Worm (Caenorhabditis elegans) whole organism, L4 larva: ENCODE measurements around the gene F45E1.2.

Source experiments
- D1046.2 ChIP-seq: fragments of 200-800 bp; sonication (Bioruptor generic); IDR thresholded peaks from 2 replicates; pipeline ENCODE4 v1.3.6; 2022; ENCODE audit warnings: missing genetic modification characterization, missing compliant biosample characterization
- F10B5.3 ChIP-seq: sonication (generic microtip); optimal IDR thresholded peaks from 2 replicates; lab custom pipeline; 2016; ENCODE audit warnings: mild to moderate bottlenecking, missing genetic modification characterization, missing compliant biosample characterization
- F44E2.7 ChIP-seq: fragments of 200-800 bp; sonication (Bioruptor generic); IDR thresholded peaks from 2 replicates; pipeline ENCODE4 v2.1.2; 2022; ENCODE audit warnings: missing genetic modification characterization, missing compliant biosample characterization
- R02D3.7 ChIP-seq: fragments of 150-350 bp; sonication (generic microtip); optimal IDR thresholded peaks from 3 replicates; lab custom pipeline; 2014; ENCODE audit warnings: missing biosample characterization, missing genetic modification characterization
- T20F7.1 ChIP-seq: fragments of 200-800 bp; sonication (Bioruptor generic); optimal IDR thresholded peaks from 2 replicates; lab custom pipeline; 2018; ENCODE audit warnings: mild to moderate bottlenecking, missing genetic modification characterization, missing compliant biosample characterization
- T26A8.4 ChIP-seq: fragments of 200-800 bp; sonication (Bioruptor generic); IDR thresholded peaks from 2 replicates; pipeline ENCODE4 v1.3.6; 2022; ENCODE audit warnings: missing genetic modification characterization, missing compliant biosample characterization
- Y105C5A.15 ChIP-seq: fragments of 200-800 bp; sonication (Bioruptor generic); IDR thresholded peaks from 2 replicates; pipeline ENCODE4 v1.3.6; 2022; ENCODE audit warnings: missing genetic modification characterization, missing compliant biosample characterization
- ZK546.5 ChIP-seq, 2 experiments: sonication (generic microtip); optimal IDR thresholded peaks; 2 replicates each; lab custom pipeline; 2017; ENCODE audit warnings: missing biosample characterization in 2 of 2, missing genetic modification characterization in 2 of 2
- aha-1 ChIP-seq: fragments of 150-350 bp; peaks from one replicate; lab custom pipeline; 2014; ENCODE audit warnings: missing biosample characterization, missing genetic modification characterization
- aly-2 ChIP-seq: sonication (generic microtip); optimal IDR thresholded peaks from 2 replicates; lab custom pipeline; 2018; ENCODE audit warnings: missing biosample characterization, missing genetic modification characterization
- ceh-82 ChIP-seq: sonication (generic microtip); optimal IDR thresholded peaks from 2 replicates; lab custom pipeline; 2017; ENCODE audit warnings: missing biosample characterization, missing genetic modification characterization
- ces-1 ChIP-seq: fragments of 150-350 bp; sonication (generic microtip); optimal IDR thresholded peaks from 4 replicates; lab custom pipeline; 2014; ENCODE audit warnings: missing biosample characterization, missing genetic modification reagents, missing genetic modification characterization
- daf-16 ChIP-seq, 3 experiments: sonication (generic microtip); optimal IDR thresholded peaks; 2 replicates each; lab custom pipeline; 2016 to 2017; ENCODE audit warnings: missing genetic modification characterization in 3 of 3, missing genetic modification reagents in 3 of 3, mild to moderate bottlenecking in 2 of 3, missing compliant biosample characterization in 2 of 3, missing biosample characterization in 1 of 3, moderate library complexity in 1 of 3
- daf-19 ChIP-seq: fragments of 200-800 bp; sonication (Bioruptor generic); conservative IDR thresholded peaks from 2 replicates; pipeline ENCODE4 v1.3.6; 2022; ENCODE audit warnings: missing genetic modification characterization, missing compliant biosample characterization
- dmd-6 ChIP-seq: fragments of 200-800 bp; sonication (Bioruptor generic); IDR thresholded peaks from 2 replicates; pipeline ENCODE4 v1.3.6; 2022; ENCODE audit warnings: missing genetic modification reagents, missing genetic modification characterization, missing compliant biosample characterization
- dmd-8 ChIP-seq: fragments of 200-800 bp; sonication (Bioruptor generic); IDR thresholded peaks from 2 replicates; pipeline ENCODE4 v1.3.6; 2022; ENCODE audit warnings: missing genetic modification characterization, missing compliant biosample characterization
- dmd-9 ChIP-seq: fragments of 200-800 bp; sonication (Bioruptor generic); IDR thresholded peaks from 2 replicates; pipeline ENCODE4 v1.3.6; 2022; ENCODE audit warnings: missing genetic modification reagents, missing genetic modification characterization, missing compliant biosample characterization
- dpl-1 ChIP-seq: fragments of 150-350 bp; optimal IDR thresholded peaks from 2 replicates; lab custom pipeline; 2014; ENCODE audit warnings: missing biosample characterization, missing genetic modification reagents, missing genetic modification characterization
- dve-1 ChIP-seq: sonication (generic microtip); optimal IDR thresholded peaks from 2 replicates; lab custom pipeline; 2017; ENCODE audit warnings: antibody characterized with exemption, mild to moderate bottlenecking, missing genetic modification characterization, missing compliant biosample characterization; ENCODE audit not compliant: insufficient read depth
- fos-1 ChIP-seq: fragments of 150-350 bp; optimal IDR thresholded peaks from 2 replicates; lab custom pipeline; 2014; ENCODE audit warnings: missing biosample characterization, missing genetic modification characterization
- hif-1 ChIP-seq, 2 experiments: sonication (generic microtip); optimal IDR thresholded peaks; 2 replicates each; lab custom pipeline; 2016 to 2017; ENCODE audit warnings: missing compliant biosample characterization in 2 of 2, missing genetic modification characterization in 2 of 2, missing genetic modification reagents in 2 of 2, missing genotype in 2 of 2, mild to moderate bottlenecking in 1 of 2
- hlh-11 ChIP-seq: fragments of 200-800 bp; sonication (Bioruptor generic); optimal IDR thresholded peaks from 2 replicates; lab custom pipeline; 2018; ENCODE audit warnings: mild to moderate bottlenecking, missing genetic modification characterization, missing compliant biosample characterization
- hlh-30 ChIP-seq: sonication (generic microtip); optimal IDR thresholded peaks from 2 replicates; lab custom pipeline; 2017; ENCODE audit warnings: antibody characterized with exemption, mild to moderate bottlenecking, missing genetic modification characterization, missing compliant biosample characterization; ENCODE audit not compliant: insufficient read depth
- lin-29 ChIP-seq: fragments of 200-800 bp; sonication (Bioruptor generic); IDR thresholded peaks from 2 replicates; pipeline ENCODE4 v1.3.6; 2022; ENCODE audit warnings: missing genetic modification reagents, missing genetic modification characterization, missing compliant biosample characterization
- lir-3 ChIP-seq: sonication (generic microtip); optimal IDR thresholded peaks from 2 replicates; lab custom pipeline; 2016; ENCODE audit warnings: mild to moderate bottlenecking, missing genetic modification characterization, missing compliant biosample characterization
- mes-2 ChIP-seq: sonication (generic microtip); optimal IDR thresholded peaks from 2 replicates; lab custom pipeline; 2016; ENCODE audit warnings: missing genotype, mild to moderate bottlenecking, missing genetic modification characterization, missing compliant biosample characterization; ENCODE audit not compliant: poor library complexity, severe bottlenecking
- nhr-111 ChIP-seq: fragments of 200-800 bp; sonication (Bioruptor generic); optimal IDR thresholded peaks from 2 replicates; lab custom pipeline; 2018; ENCODE audit warnings: mild to moderate bottlenecking, missing genetic modification characterization, missing compliant biosample characterization
- nhr-237 ChIP-seq: sonication (generic microtip); optimal IDR thresholded peaks from 2 replicates; lab custom pipeline; 2017; ENCODE audit warnings: missing biosample characterization, missing genetic modification characterization
- nhr-28 ChIP-seq: fragments of 150-350 bp; optimal IDR thresholded peaks from 2 replicates; lab custom pipeline; 2014; ENCODE audit warnings: missing biosample characterization, missing genetic modification characterization
- nhr-42 ChIP-seq: fragments of 200-800 bp; sonication (Bioruptor generic); IDR thresholded peaks from 2 replicates; pipeline ENCODE4 v1.3.6; 2022; ENCODE audit warnings: missing genetic modification characterization, missing compliant biosample characterization
- nhr-48 ChIP-seq: sonication (generic microtip); optimal IDR thresholded peaks from 2 replicates; lab custom pipeline; 2016; ENCODE audit warnings: mild to moderate bottlenecking, missing genetic modification characterization, missing compliant biosample characterization
- pqm-1 ChIP-seq: sonication (generic microtip); optimal IDR thresholded peaks from 2 replicates; lab custom pipeline; 2017; ENCODE audit warnings: missing biosample characterization, missing genetic modification characterization
- saeg-2 ChIP-seq: fragments of 200-800 bp; sonication (Bioruptor generic); IDR thresholded peaks from 2 replicates; pipeline ENCODE4 v1.3.6; 2022; ENCODE audit warnings: missing genetic modification reagents, missing genetic modification characterization, missing compliant biosample characterization
- snpc-1.2 ChIP-seq: fragments of 200-800 bp; sonication (Bioruptor generic); IDR thresholded peaks from 2 replicates; pipeline ENCODE4 v1.3.6; 2022; ENCODE audit warnings: missing genetic modification reagents, missing genetic modification characterization, missing compliant biosample characterization
- snpc-4 ChIP-seq: fragments of 150-350 bp; optimal IDR thresholded peaks from 2 replicates; lab custom pipeline; 2014; ENCODE audit warnings: missing biosample characterization, missing genetic modification characterization
- spr-1 ChIP-seq: sonication (generic microtip); optimal IDR thresholded peaks from 2 replicates; lab custom pipeline; 2016; ENCODE audit warnings: mild to moderate bottlenecking, missing genetic modification characterization, missing compliant biosample characterization
- spr-3 ChIP-seq: fragments of 200-800 bp; sonication (Bioruptor generic); optimal IDR thresholded peaks from 2 replicates; lab custom pipeline; 2018; ENCODE audit warnings: mild to moderate bottlenecking, missing genetic modification characterization, missing compliant biosample characterization
- tag-97 ChIP-seq: fragments of 200-800 bp; sonication (Bioruptor generic); IDR thresholded peaks from 2 replicates; pipeline ENCODE4 v1.3.6; 2022; ENCODE audit warnings: missing genetic modification characterization, missing compliant biosample characterization
- tra-1 ChIP-seq: fragments of 200-800 bp; sonication (Bioruptor generic); IDR thresholded peaks from 2 replicates; pipeline ENCODE4 v1.3.6; 2022; ENCODE audit warnings: missing genetic modification reagents, missing genetic modification characterization, missing compliant biosample characterization
- unc-39 ChIP-seq: sonication (generic microtip); optimal IDR thresholded peaks from 2 replicates; lab custom pipeline; 2017; ENCODE audit warnings: missing biosample characterization, missing genetic modification characterization
- unc-62 ChIP-seq, 3 experiments: fragments of 150-350 bp in 1 of 3; sonication (generic microtip); optimal IDR thresholded peaks in 2 of 3; peaks in 1 of 3; 1 replicate in 1 of 3; 2 replicates in 2 of 3; lab custom pipeline; 2014 to 2017; ENCODE audit warnings: missing biosample characterization in 3 of 3, missing genetic modification characterization in 3 of 3, missing genetic modification reagents in 3 of 3, missing genotype in 1 of 3
- vab-7 ChIP-seq: fragments of 200-800 bp; sonication (Bioruptor generic); IDR thresholded peaks from 2 replicates; pipeline ENCODE4 v1.3.6; 2022; ENCODE audit warnings: missing genetic modification reagents, missing genetic modification characterization, missing compliant biosample characterization
- zag-1 ChIP-seq: fragments of 150-350 bp; optimal IDR thresholded peaks from 2 replicates; lab custom pipeline; 2014; ENCODE audit warnings: missing biosample characterization, missing genetic modification characterization
- zfp-2 ChIP-seq: sonication (generic microtip); optimal IDR thresholded peaks from 2 replicates; lab custom pipeline; 2016; ENCODE audit warnings: mild to moderate bottlenecking, missing genetic modification characterization, missing compliant biosample characterization
- zip-11 ChIP-seq: fragments of 200-800 bp; sonication (Bioruptor generic); IDR thresholded peaks from 2 replicates; pipeline ENCODE4 v1.3.6; 2022; ENCODE audit warnings: missing genetic modification characterization, missing compliant biosample characterization
- ztf-11 ChIP-seq: fragments of 150-350 bp; optimal IDR thresholded peaks from 2 replicates; lab custom pipeline; 2014; ENCODE audit warnings: missing biosample characterization, missing genetic modification characterization
- ztf-7 ChIP-seq: fragments of 150-350 bp; optimal IDR thresholded peaks from 2 replicates; lab custom pipeline; 2014; ENCODE audit warnings: missing biosample characterization, missing genetic modification characterization

The F45E1.2 gene

ce11 chrX:7984742-7985141 lies 18.8 kb upstream of the F45E1.2 start:
- TF ChIP-seq dve-1 = peak; percentile 37
- no peak for TF ChIP-seq F10B5.3 (tag; lab: Kevin White, UChicago)
- TF ChIP-seq spr-1 = no peak
- TF ChIP-seq tag-97 = no peak
- no peak for TF ChIP-seq hlh-30
- TF ChIP-seq T20F7.1 (GFP tag; lab: Kevin White, UChicago) = no peak
- TF ChIP-seq daf-16 (GFP tag; optimal IDR thresholded peaks at IDR 0.05; lab: Kevin White, UChicago) = no peak
- peak; percentile 48 for TF ChIP-seq daf-16 (tag; optimal IDR thresholded peaks at IDR 0.05; lab: Kevin White, UChicago)
- TF ChIP-seq D1046.2 = no peak
- no peak for TF ChIP-seq Y105C5A.15 (GFP tag; lab: Robert Waterston, UW)

ce11 chrX:7985495-7986029 lies 18.0 kb upstream of the F45E1.2 start, which contains the start of gene F45E1.4:
TSS of gene F45E1.4 (plus strand) at chrX:7985979.
- TF ChIP-seq nhr-48 (peak; percentile 44), unc-62 (GFP tag; optimal IDR thresholded peaks at IDR 0.05 in 1 of 2; lab: Kevin White, UChicago) (peak in 1 of 2 experiments; percentile 82), unc-62 (tag; optimal IDR thresholded peaks at IDR 0.05; lab: Kevin White, UChicago) (no peak), daf-16 (GFP tag; optimal IDR thresholded peaks at IDR 0.05; lab: Kevin White, UChicago) (no peak), daf-16 (tag; optimal IDR thresholded peaks at IDR 0.05; lab: Kevin White, UChicago) (peak; percentile 3), nhr-28 (peak; percentile 17), dmd-6 (GFP tag; lab: Robert Waterston, UW) (peak; percentile 28; the same call in 1 of the 2 replicates), R02D3.7 (tag; lab: Kevin White, UChicago) (no peak), hlh-11 (tag; lab: Kevin White, UChicago) (peak; percentile 30), fos-1 (tag; lab: Kevin White, UChicago) (no peak), snpc-1.2 (GFP tag; lab: Robert Waterston, UW) (no peak)
- TF ChIP-seq, all 104 proteins: peak for 6

- TF ChIP-seq dmd-9 (GFP tag; lab: Robert Waterston, UW) = no peak
- no peak for TF ChIP-seq vab-7
- TF ChIP-seq dpl-1 (GFP tag; lab: Kevin White, UChicago) = no peak
- no peak for TF ChIP-seq ZK546.5 (tag; optimal IDR thresholded peaks at IDR 0.05; lab: Kevin White, UChicago)
- no peak for TF ChIP-seq unc-39 (tag; lab: Kevin White, UChicago)
- peak; percentile 3 for TF ChIP-seq pqm-1 (tag; lab: Kevin White, UChicago)
- no peak for TF ChIP-seq spr-1
- no peak for TF ChIP-seq daf-19 (GFP tag; lab: Robert Waterston, UW)
- no peak; the same call in 1 of the 2 replicates for TF ChIP-seq tra-1
- TF ChIP-seq saeg-2 = peak; percentile 71; the same call in 1 of the 2 replicates
- no peak for TF ChIP-seq ces-1 (GFP tag; lab: Kevin White, UChicago)
- no peak for TF ChIP-seq F10B5.3 (tag; lab: Kevin White, UChicago)
- no peak for TF ChIP-seq zag-1 (tag; lab: Kevin White, UChicago)
- TF ChIP-seq aly-2 (tag; lab: Kevin White, UChicago) = no peak
- TF ChIP-seq ztf-11 (tag; lab: Kevin White, UChicago) = no peak
- TF ChIP-seq zfp-2 (tag; lab: Kevin White, UChicago) = no peak
- TF ChIP-seq nhr-237 = no peak
- TF ChIP-seq Y105C5A.15 (GFP tag; lab: Robert Waterston, UW) = no peak
- no peak for TF ChIP-seq spr-3 (GFP tag; lab: Kevin White, UChicago)
- peak in 1 of 2 experiments; percentile 58 for TF ChIP-seq daf-16 (GFP tag; optimal IDR thresholded peaks at IDR 0.05; lab: Kevin White, UChicago)
- TF ChIP-seq daf-16 (tag; optimal IDR thresholded peaks at IDR 0.05; lab: Kevin White, UChicago) = peak; percentile 89
- no peak for TF ChIP-seq zip-11 (GFP tag; lab: Robert Waterston, UW)
- TF ChIP-seq F44E2.7 = no peak
- TF ChIP-seq D1046.2 = no peak
- TF ChIP-seq nhr-111 (GFP tag; lab: Kevin White, UChicago) = no peak
- TF ChIP-seq dmd-8 (GFP tag; lab: Robert Waterston, UW) = no peak
- no peak for TF ChIP-seq ztf-7
- TF ChIP-seq hif-1 (tag; optimal IDR thresholded peaks at IDR 0.05; lab: Kevin White, UChicago) = peak in 1 of 2 experiments; percentile 1
- peak; percentile 59; the same call in 1 of the 2 replicates for TF ChIP-seq T26A8.4
- no peak for TF ChIP-seq lin-29 (GFP tag; lab: Robert Waterston, UW)
- TF ChIP-seq nhr-42 = no peak
- no peak for TF ChIP-seq lir-3 (tag; lab: Kevin White, UChicago)
- peak; percentile 21 for TF ChIP-seq mes-2 (tag; lab: Kevin White, UChicago)
- no peak for TF ChIP-seq ceh-82 (tag; lab: Kevin White, UChicago)
- TF ChIP-seq aha-1 (tag; lab: Kevin White, UChicago) = peak; percentile 90
- TF ChIP-seq snpc-4 = no peak
Measured at ce11 chrX:7986892-7987291, 16.6 kb upstream of the F45E1.2 start.
